Worm (Caenorhabditis elegans): ENCODE results near the gene sru-6.

The sru-6 gene

DNA sequence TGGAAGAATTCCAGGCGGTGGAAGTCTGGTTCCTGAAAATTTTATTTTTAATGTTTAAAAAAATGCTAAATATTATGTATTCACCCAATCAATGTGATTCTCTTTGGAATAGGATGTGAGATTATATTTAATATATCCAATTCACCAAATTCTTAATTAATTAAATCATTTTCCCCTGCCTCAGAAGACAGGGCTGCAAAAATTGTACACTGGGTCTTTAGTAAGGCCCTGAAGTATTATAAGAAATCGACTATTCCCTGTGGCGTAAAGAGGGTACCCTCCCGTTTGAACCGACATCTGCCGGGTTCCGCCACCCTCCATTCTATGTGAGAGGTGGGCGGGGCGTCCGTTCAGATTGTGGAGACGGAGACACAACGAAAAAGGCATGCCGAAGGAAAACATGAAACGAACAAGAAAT lies 20.8 kb downstream of the sru-6 start (continued):
- TF ChIP-seq snpc-4 (GFP tag; optimal IDR thresholded peaks at IDR 0.05) = peak; percentile 96
- peak; percentile 97 to 99 (median 98) for TF ChIP-seq snpc-4 (tag; optimal IDR thresholded peaks at IDR 0.05)
- peak; percentile 54 for TF ChIP-seq ZK185.1 (tag; optimal IDR thresholded peaks at IDR 0.05; ENCODE audit: poor library complexity, severe bottlenecking)
- peak; percentile 25 for TF ChIP-seq ztf-26 (tag; optimal IDR thresholded peaks at IDR 0.05)
- no peak for TF ChIP-seq unc-130 (GFP tag; optimal IDR thresholded peaks at IDR 0.05)
- no peak for TF ChIP-seq bed-2 (GFP tag; IDR thresholded peaks at IDR 0.05)
- no peak for TF ChIP-seq bed-1 (GFP tag; IDR thresholded peaks at IDR 0.05)
- peak; percentile 74; the same call in 1 of the 2 replicates for TF ChIP-seq Y56A3A.18 (GFP tag; IDR thresholded peaks at IDR 0.05)
- peak; percentile 73 for TF ChIP-seq tbp1 (GFP tag; optimal IDR thresholded peaks at IDR 0.05)
- peak in 1 of 2 experiments; percentile 25 for TF ChIP-seq rec-8 (tag; optimal IDR thresholded peaks at IDR 0.05)
- TF ChIP-seq snpc-1.1 (tag; optimal IDR thresholded peaks at IDR 0.05; ENCODE audit: insufficient read depth) = peak; percentile 89
- peak; percentile 43 for TF ChIP-seq K12H6.12 (tag; optimal IDR thresholded peaks at IDR 0.05)
- no peak for TF ChIP-seq ztf-3 (GFP tag; optimal IDR thresholded peaks at IDR 0.05)
- TF ChIP-seq die-1 (tag; optimal IDR thresholded peaks at IDR 0.05) = peak; percentile 30
- peak; percentile 46 for TF ChIP-seq lin-54 (GFP tag; optimal IDR thresholded peaks at IDR 0.05)
- TF ChIP-seq mel-28 (tag; optimal IDR thresholded peaks at IDR 0.05; ENCODE audit: borderline replicate concordance) = no peak
- no peak for TF ChIP-seq mes-4 (tag; optimal IDR thresholded peaks at IDR 0.05)
- TF ChIP-seq F39B2.1 (GFP tag; IDR thresholded peaks at IDR 0.05) = no peak
- TF ChIP-seq let-607 (tag; optimal IDR thresholded peaks at IDR 0.05) = peak in 1 of 2 experiments; percentile 21
- TF ChIP-seq cebp-1 (GFP tag; IDR thresholded peaks at IDR 0.05) = no peak
- peak; percentile 62 for TF ChIP-seq cebp-1 (tag; optimal IDR thresholded peaks at IDR 0.05)
- TF ChIP-seq sea-2 (GFP tag; IDR thresholded peaks at IDR 0.05) = no peak
- TF ChIP-seq let-526 (GFP tag; IDR thresholded peaks at IDR 0.05) = no peak
- TF ChIP-seq pha-4 (tag; optimal IDR thresholded peaks at IDR 0.05) = no peak
- TF ChIP-seq B0019.2 (GFP tag; conservative IDR thresholded peaks at IDR 0.05) = no peak
- peak; percentile 89 for TF ChIP-seq hmg-1.2 (GFP tag; IDR thresholded peaks at IDR 0.05)
- peak; percentile 22; the same call in 1 of the 2 replicates for TF ChIP-seq F33H1.4 (GFP tag; IDR thresholded peaks at IDR 0.05)
- TF ChIP-seq attf-6 (GFP tag; IDR thresholded peaks at IDR 0.05) = peak; percentile 71
- TF ChIP-seq sdz-38 (tag; optimal IDR thresholded peaks at IDR 0.05) = no peak
- TF ChIP-seq madf-10 (tag; optimal IDR thresholded peaks at IDR 0.05) = peak; percentile 42
- no peak for TF ChIP-seq unc-62 (GFP tag; optimal IDR thresholded peaks at IDR 0.05)
- TF ChIP-seq fkh-3 (tag; optimal IDR thresholded peaks at IDR 0.05) = peak; percentile 15
- no peak for TF ChIP-seq dpl-1 (GFP tag; optimal IDR thresholded peaks at IDR 0.05)
- no peak; the same call in 1 of the 2 replicates for TF ChIP-seq lin-26 (GFP tag; IDR thresholded peaks at IDR 0.05)
- no peak for TF ChIP-seq lir-1 (GFP tag; conservative IDR thresholded peaks at IDR 0.05)
- TF ChIP-seq Y67H2A.10 (GFP tag; conservative IDR thresholded peaks at IDR 0.05) = no peak
- no peak for TF ChIP-seq F55B11.4 (tag; optimal IDR thresholded peaks at IDR 0.05; ENCODE audit: borderline replicate concordance, insufficient read depth)
- no peak for TF ChIP-seq egl-44 (GFP tag; IDR thresholded peaks at IDR 0.05)
- peak; percentile 70 for TF ChIP-seq tlf-1 (GFP tag; optimal IDR thresholded peaks at IDR 0.05)
- TF ChIP-seq nfya-1 (tag; optimal IDR thresholded peaks at IDR 0.05; ENCODE audit: borderline replicate concordance, insufficient read depth) = no peak
- TF ChIP-seq snpc-3.4 (tag; optimal IDR thresholded peaks at IDR 0.05) = peak; percentile 11
- TF ChIP-seq sptf-2 (GFP tag; optimal IDR thresholded peaks at IDR 0.05) = no peak
- no peak for TF ChIP-seq mxl-1 (tag; optimal IDR thresholded peaks at IDR 0.05)
- no peak for TF ChIP-seq dpff-1 (tag; optimal IDR thresholded peaks at IDR 0.05)
- 0 out of 2 replicates have a peak, but pooled peaks have one; percentile 7 for TF ChIP-seq attf-3 (GFP tag; conservative IDR thresholded peaks at IDR 0.05)
- TF ChIP-seq ceh-91 (GFP tag; IDR thresholded peaks at IDR 0.05) = no peak
- no peak for TF ChIP-seq ztf-25 (GFP tag; IDR thresholded peaks at IDR 0.05)
- no peak for TF ChIP-seq akir-1 (GFP tag; optimal IDR thresholded peaks at IDR 0.05)

Measured in whole organism, young adult.